Worm (Caenorhabditis elegans): ENCODE data around the gene T09F5.10.

The T09F5.10 gene

DNA sequence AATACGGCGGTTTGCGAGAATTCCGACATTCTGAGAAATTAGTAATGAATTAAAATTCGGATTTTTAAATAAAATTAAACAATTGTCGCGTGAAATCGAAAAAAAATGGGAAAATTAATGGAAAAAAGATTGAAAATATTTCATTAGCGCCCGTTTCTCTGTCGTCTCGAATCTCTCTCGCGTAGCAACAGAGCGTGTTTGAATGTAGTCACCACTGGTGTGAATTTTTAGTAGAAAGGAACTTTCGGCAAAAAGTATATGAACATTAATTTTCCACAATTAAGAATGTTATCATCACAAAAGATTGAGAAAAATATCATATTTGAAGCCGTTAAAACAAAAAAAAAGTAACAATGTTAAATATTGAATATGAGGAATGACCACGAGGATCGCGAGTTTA is 43.1 kb upstream of the T09F5.10 start, which contains the start of gene aipl-1 (continued):
- TF ChIP-seq nhr-111 (GFP tag; optimal IDR thresholded peaks at IDR 0.05) (no peak), dmd-8 (GFP tag; IDR thresholded peaks at IDR 0.05) (no peak), aha-1 (tag) (no peak), F44E2.7 (GFP tag; IDR thresholded peaks at IDR 0.05) (no peak), Y75B8A.6 (GFP tag; IDR thresholded peaks at IDR 0.05) (no peak), lsy-2 (tag; optimal IDR thresholded peaks at IDR 0.05) (peak in 1 of 2 experiments; percentile 46), nhr-42 (GFP tag; IDR thresholded peaks at IDR 0.05) (no peak), T20F7.1 (GFP tag; optimal IDR thresholded peaks at IDR 0.05) (peak; percentile 30), Y5F2A.4 (GFP tag; optimal IDR thresholded peaks at IDR 0.05) (no peak), lin-13 (GFP tag; optimal IDR thresholded peaks at IDR 0.05) (peak; percentile 58), ceh-62 (tag; optimal IDR thresholded peaks at IDR 0.05) (no peak), vab-7 (GFP tag; IDR thresholded peaks at IDR 0.05) (no peak), egl-27 (tag; optimal IDR thresholded peaks at IDR 0.05) (no peak), nhr-48 (tag; optimal IDR thresholded peaks at IDR 0.05) (no peak), ama-1 (optimal IDR thresholded peaks at IDR 0.05) (no peak), mdt-29 (GFP tag; IDR thresholded peaks at IDR 0.05) (no peak), hlh-30 (tag; optimal IDR thresholded peaks at IDR 0.05; ENCODE audit: insufficient read depth) (peak; percentile 63), nhr-102 (tag; optimal IDR thresholded peaks at IDR 0.05) (no peak), tag-97 (GFP tag; IDR thresholded peaks at IDR 0.05) (no peak), hmg-1.1 (GFP tag; IDR thresholded peaks at IDR 0.05) (peak; percentile 43; the same call in 1 of the 2 replicates), egl-43 (GFP tag; IDR thresholded peaks at IDR 0.05) (no peak), nhr-28 (tag; optimal IDR thresholded peaks at IDR 0.05) (peak; percentile 69), daf-12 (tag; optimal IDR thresholded peaks at IDR 0.05) (no peak), ZK337.2 (GFP tag; IDR thresholded peaks at IDR 0.05) (peak; percentile 47; the same call in 1 of the 2 replicates), unc-62 (GFP tag; optimal IDR thresholded peaks at IDR 0.05 in 1 of 2) (no peak), unc-62 (tag; optimal IDR thresholded peaks at IDR 0.05) (no peak), ceh-20 (GFP tag; IDR thresholded peaks at IDR 0.05) (no peak), madf-9 (GFP tag; conservative IDR thresholded peaks at IDR 0.05) (0 out of 2 replicates have a peak, but pooled peaks have one; percentile 11), nhr-11 (tag; optimal IDR thresholded peaks at IDR 0.05) (peak; percentile 52), jun-1 (tag; optimal IDR thresholded peaks at IDR 0.05) (no peak), fkh-10 (GFP tag; optimal IDR thresholded peaks at IDR 0.05) (peak; percentile 60), F26F4.8 (GFP tag; conservative IDR thresholded peaks at IDR 0.05) (no peak), R02D3.7 (tag; optimal IDR thresholded peaks at IDR 0.05) (no peak), lim-7 (GFP tag; IDR thresholded peaks at IDR 0.05) (no peak), snpc-4 (tag; optimal IDR thresholded peaks at IDR 0.05) (no peak), duxl-1 (tag; optimal IDR thresholded peaks at IDR 0.05; ENCODE audit: poor library complexity) (no peak), ceh-32 (tag; optimal IDR thresholded peaks at IDR 0.05; ENCODE audit: poor library complexity) (no peak), nhr-6 (tag; optimal IDR thresholded peaks at IDR 0.05) (peak; percentile 97), ZK546.5 (tag; optimal IDR thresholded peaks at IDR 0.05) (no peak), unc-130 (GFP tag; optimal IDR thresholded peaks at IDR 0.05) (peak; percentile 47), nhr-25 (tag; optimal IDR thresholded peaks at IDR 0.05; ENCODE audit: borderline replicate concordance, insufficient read depth) (no peak), lin-1 (GFP tag; IDR thresholded peaks at IDR 0.05) (no peak), hif-1 (tag; optimal IDR thresholded peaks at IDR 0.05) (peak in 1 of 2 experiments; percentile 72), php-3 (GFP tag; IDR thresholded peaks at IDR 0.05) (no peak), mep-1 (tag; optimal IDR thresholded peaks at IDR 0.05) (no peak), daf-19 (GFP tag; conservative IDR thresholded peaks at IDR 0.05) (no peak), D1046.2 (GFP tag; IDR thresholded peaks at IDR 0.05) (no peak), F10B5.3 (tag; optimal IDR thresholded peaks at IDR 0.05) (no peak), dpl-1 (GFP tag; optimal IDR thresholded peaks at IDR 0.05) (peak; percentile 85), lin-39 (tag; optimal IDR thresholded peaks at IDR 0.05) (no peak), hlh-11 (tag; optimal IDR thresholded peaks at IDR 0.05) (peak; percentile 31), dmd-9 (GFP tag; IDR thresholded peaks at IDR 0.05) (no peak)
